Worm (Caenorhabditis elegans) whole organism, young adult: ENCODE data around the gene C24H12.4.
"Not testable (repeated sequence)": the region's sequence is repeated elsewhere in the genome, so short reads cannot be mapped to it uniquely, and the experiment has no call there.

Experiments
- C17E4.6 ChIP-seq: fragments of 200-800 bp; sonication (Bioruptor generic); IDR thresholded peaks from 2 replicates; pipeline ENCODE4 v1.3.6; 2022; ENCODE audit warnings: missing genetic modification reagents, missing genetic modification characterization, missing compliant biosample characterization
- D2030.7 ChIP-seq: fragments of 200-800 bp; sonication (Bioruptor generic); IDR thresholded peaks from 2 replicates; pipeline ENCODE4 v1.3.6; 2022; ENCODE audit warnings: missing genetic modification reagents, missing genetic modification characterization, missing compliant biosample characterization
- F33H1.4 ChIP-seq: fragments of 200-800 bp; sonication (Bioruptor generic); IDR thresholded peaks from 2 replicates; pipeline ENCODE4 v1.3.6; 2022; ENCODE audit warnings: missing genetic modification reagents, missing genetic modification characterization, missing compliant biosample characterization
- F39B2.1 ChIP-seq: fragments of 200-800 bp; sonication (Bioruptor generic); IDR thresholded peaks from 2 replicates; pipeline ENCODE4 v1.3.6; 2022; ENCODE audit warnings: missing genetic modification reagents, missing genetic modification characterization, missing compliant biosample characterization
- F52B5.7 ChIP-seq: sonication (generic microtip); optimal IDR thresholded peaks from 2 replicates; lab custom pipeline; 2016; ENCODE audit warnings: mild to moderate bottlenecking, missing genetic modification characterization, missing compliant biosample characterization
- Y53G8AR.9 ChIP-seq: fragments of 200-800 bp; sonication (Bioruptor generic); conservative IDR thresholded peaks from 2 replicates; pipeline ENCODE4 v1.3.6; 2022; ENCODE audit warnings: missing genetic modification reagents, missing genetic modification characterization, missing compliant biosample characterization
- Y56A3A.18 ChIP-seq: fragments of 200-800 bp; sonication (Bioruptor generic); IDR thresholded peaks from 2 replicates; pipeline ENCODE4 v1.3.6; 2022; ENCODE audit warnings: missing genetic modification reagents, missing genetic modification characterization, missing compliant biosample characterization
- Y79H2A.3 ChIP-seq: fragments of 200-800 bp; sonication (Bioruptor generic); conservative IDR thresholded peaks from 2 replicates; pipeline ENCODE4 v1.3.6; 2022; ENCODE audit warnings: missing genetic modification reagents, missing genetic modification characterization, missing compliant biosample characterization
- ZK185.1 ChIP-seq: sonication (generic microtip); optimal IDR thresholded peaks from 2 replicates; lab custom pipeline; 2016; ENCODE audit warnings: mild to moderate bottlenecking, missing genetic modification characterization, missing compliant biosample characterization; ENCODE audit not compliant: poor library complexity, severe bottlenecking
- ama-1 ChIP-seq, 3 experiments: fragments of 150-350 bp in 1 of 3; sonication (generic microtip) in 2 of 3; optimal IDR thresholded peaks; 2 replicates each; lab custom pipeline; 2014 to 2018; ENCODE audit warnings: missing biosample characterization in 2 of 3, missing genetic modification characterization in 2 of 3, missing genetic modification reagents in 2 of 3
- atf-7 ChIP-seq: sonication (generic microtip); optimal IDR thresholded peaks from 2 replicates; lab custom pipeline; 2017; ENCODE audit warnings: mild to moderate bottlenecking, missing genetic modification characterization, missing compliant biosample characterization
- bed-1 ChIP-seq: fragments of 200-800 bp; sonication (Bioruptor generic); IDR thresholded peaks from 2 replicates; pipeline ENCODE4 v1.3.6; 2022; ENCODE audit warnings: missing genetic modification reagents, missing genetic modification characterization, missing compliant biosample characterization
- ceh-100 ChIP-seq: fragments of 200-800 bp; sonication (Bioruptor generic); IDR thresholded peaks from 2 replicates; pipeline ENCODE4 v1.3.6; 2022; ENCODE audit warnings: missing genetic modification reagents, missing genetic modification characterization, missing compliant biosample characterization
- ceh-27 ChIP-seq: fragments of 200-800 bp; sonication (Bioruptor generic); optimal IDR thresholded peaks from 2 replicates; lab custom pipeline; 2018; ENCODE audit warnings: mild to moderate bottlenecking, missing genetic modification characterization, moderate library complexity, missing compliant biosample characterization
- ceh-91 ChIP-seq: fragments of 200-800 bp; sonication (Bioruptor generic); IDR thresholded peaks from 2 replicates; pipeline ENCODE4 v1.3.6; 2022; ENCODE audit warnings: missing genetic modification reagents, missing genetic modification characterization, missing compliant biosample characterization
- dox-1 ChIP-seq: fragments of 200-800 bp; sonication (Bioruptor generic); IDR thresholded peaks from 2 replicates; pipeline ENCODE4 v1.3.6; 2022; ENCODE audit warnings: missing genetic modification reagents, missing genetic modification characterization, missing compliant biosample characterization
- efl-1 ChIP-seq: fragments of 150-350 bp; optimal IDR thresholded peaks from 2 replicates; lab custom pipeline; 2014; ENCODE audit warnings: missing biosample characterization, missing genetic modification reagents, missing genetic modification characterization
- egl-18 ChIP-seq: fragments of 200-800 bp; sonication (Bioruptor generic); IDR thresholded peaks from 2 replicates; pipeline ENCODE4 v1.3.6; 2022; ENCODE audit warnings: missing genetic modification reagents, missing genetic modification characterization, missing compliant biosample characterization
- egrh-3 ChIP-seq: fragments of 200-800 bp; sonication (Bioruptor generic); IDR thresholded peaks from 2 replicates; pipeline ENCODE4 v1.3.6; 2022; ENCODE audit warnings: missing genetic modification reagents, missing genetic modification characterization, missing compliant biosample characterization
- fkh-3 ChIP-seq: sonication (generic microtip); optimal IDR thresholded peaks from 2 replicates; lab custom pipeline; 2016; ENCODE audit warnings: mild to moderate bottlenecking, missing genetic modification characterization, missing compliant biosample characterization
- gei-17 ChIP-seq: fragments of 200-800 bp; sonication (Bioruptor generic); optimal IDR thresholded peaks from 2 replicates; lab custom pipeline; 2018; ENCODE audit warnings: mild to moderate bottlenecking, missing genetic modification characterization, missing compliant biosample characterization
- hmg-20 ChIP-seq: fragments of 200-800 bp; sonication (Bioruptor generic); IDR thresholded peaks from 2 replicates; pipeline ENCODE4 v1.3.6; 2022; ENCODE audit warnings: missing genetic modification reagents, missing genetic modification characterization, missing compliant biosample characterization
- hrde-1 ChIP-seq: sonication (generic microtip); optimal IDR thresholded peaks from 2 replicates; lab custom pipeline; 2016; ENCODE audit warnings: missing genetic modification characterization, mild to moderate bottlenecking, missing compliant biosample characterization, moderate library complexity, missing genotype, missing genetic modification reagents, borderline replicate concordance
- hsf-1 ChIP-seq: fragments of 200-800 bp; sonication (Bioruptor generic); IDR thresholded peaks from 2 replicates; pipeline ENCODE4 v1.3.6; 2022; ENCODE audit warnings: missing genetic modification reagents, missing genetic modification characterization, missing compliant biosample characterization
- lir-1 ChIP-seq: fragments of 200-800 bp; sonication (Bioruptor generic); conservative IDR thresholded peaks from 2 replicates; pipeline ENCODE4 v1.3.6; 2022; ENCODE audit warnings: missing genetic modification reagents, missing genetic modification characterization, missing compliant biosample characterization
- lsl-1 ChIP-seq: fragments of 200-800 bp; sonication (Bioruptor generic); optimal IDR thresholded peaks from 2 replicates; lab custom pipeline; 2018; ENCODE audit warnings: mild to moderate bottlenecking, missing genetic modification characterization, moderate library complexity, missing compliant biosample characterization
- madf-6 ChIP-seq: fragments of 200-800 bp; sonication (Bioruptor generic); IDR thresholded peaks from 2 replicates; pipeline ENCODE4 v1.3.6; 2022; ENCODE audit warnings: missing genetic modification reagents, missing genetic modification characterization, missing compliant biosample characterization
- madf-8 ChIP-seq: fragments of 200-800 bp; sonication (Bioruptor generic); conservative IDR thresholded peaks from 2 replicates; pipeline ENCODE4 v1.3.6; 2022; ENCODE audit warnings: missing genetic modification reagents, missing genetic modification characterization, missing compliant biosample characterization
- mel-28 ChIP-seq: sonication (generic microtip); optimal IDR thresholded peaks from 2 replicates; lab custom pipeline; 2016; ENCODE audit warnings: borderline replicate concordance, mild to moderate bottlenecking, missing genetic modification characterization, missing compliant biosample characterization
- nfya-2 ChIP-seq: fragments of 200-800 bp; sonication (Bioruptor generic); IDR thresholded peaks from 2 replicates; pipeline ENCODE4 v1.3.6; 2022; ENCODE audit warnings: missing genetic modification reagents, missing genetic modification characterization, missing compliant biosample characterization
- pbrm-1 ChIP-seq: fragments of 200-800 bp; sonication (Bioruptor generic); IDR thresholded peaks from 2 replicates; pipeline ENCODE4 v1.3.6; 2022; ENCODE audit warnings: missing genetic modification reagents, missing genetic modification characterization, missing compliant biosample characterization
- rpc-1 ChIP-seq, 2 experiments: fragments of 150-350 bp in 1 of 2; sonication (generic microtip) in 1 of 2; optimal IDR thresholded peaks; 2 replicates each; lab custom pipeline; 2014 to 2018; ENCODE audit warnings: missing biosample characterization in 1 of 2, missing genetic modification characterization in 1 of 2, missing genetic modification reagents in 1 of 2, missing genotype in 1 of 2
- sdz-38 ChIP-seq: sonication (generic microtip); optimal IDR thresholded peaks from 2 replicates; lab custom pipeline; 2016; ENCODE audit warnings: missing genotype, missing genetic modification characterization, missing compliant biosample characterization
- unc-62 ChIP-seq: fragments of 150-350 bp; optimal IDR thresholded peaks from 2 replicates; lab custom pipeline; 2014; ENCODE audit warnings: missing biosample characterization, missing genetic modification reagents, missing genetic modification characterization
- xnd-1 ChIP-seq: sonication (generic microtip); optimal IDR thresholded peaks from 2 replicates; lab custom pipeline; 2016; ENCODE audit warnings: missing genotype, missing genetic modification reagents, missing genetic modification characterization, missing compliant biosample characterization
- ztf-22 ChIP-seq: fragments of 200-800 bp; sonication (Bioruptor generic); optimal IDR thresholded peaks from 2 replicates; lab custom pipeline; 2018; ENCODE audit warnings: mild to moderate bottlenecking, missing genetic modification characterization, moderate library complexity, missing compliant biosample characterization
- ztf-25 ChIP-seq: fragments of 200-800 bp; sonication (Bioruptor generic); IDR thresholded peaks from 2 replicates; pipeline ENCODE4 v1.3.6; 2022; ENCODE audit warnings: missing genetic modification reagents, missing genetic modification characterization, missing compliant biosample characterization
- ztf-28 ChIP-seq: fragments of 200-800 bp; sonication (Bioruptor generic); IDR thresholded peaks from 2 replicates; pipeline ENCODE4 v1.3.6; 2022; ENCODE audit warnings: missing genetic modification reagents, missing genetic modification characterization, missing compliant biosample characterization
- ztf-6 ChIP-seq: fragments of 200-800 bp; sonication (Bioruptor generic); IDR thresholded peaks from 2 replicates; pipeline ENCODE4 v1.3.6; 2022; ENCODE audit warnings: missing genetic modification reagents, missing genetic modification characterization, missing compliant biosample characterization

C24H12.4 gene

DNA sequence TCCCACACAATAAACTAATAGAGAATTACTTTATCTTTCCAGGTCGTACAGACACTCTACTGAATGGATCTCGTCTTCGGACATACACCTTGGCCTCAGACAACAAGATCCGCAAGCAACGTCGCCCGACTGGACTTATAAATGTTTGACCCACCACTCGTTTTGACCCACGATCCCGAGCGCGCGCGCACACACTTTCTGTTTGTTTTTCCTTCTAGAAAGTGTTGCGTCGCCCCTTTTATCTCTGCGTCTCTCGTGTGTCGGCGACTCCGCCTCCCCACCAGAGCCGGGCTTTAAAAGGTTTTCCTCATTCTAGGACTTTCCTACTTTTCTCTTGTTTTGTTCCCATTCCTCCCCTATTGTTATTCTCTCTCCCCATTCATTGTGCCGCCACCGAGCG, 26.3 kb downstream of the C24H12.4 start:
- no peak; the same call in 1 of the 2 replicates for TF ChIP-seq madf-6 (GFP tag; lab: Robert Waterston, UW)
- no peak for TF ChIP-seq sdz-38 (tag; lab: Kevin White, UChicago)
- TF ChIP-seq nfya-2: no peak
- no peak for TF ChIP-seq Y56A3A.18 (GFP tag; lab: Robert Waterston, UW)
- TF ChIP-seq ztf-25: no peak
- no peak for TF ChIP-seq bed-1 (GFP tag; lab: Robert Waterston, UW)
- no peak for TF ChIP-seq ZK185.1 (tag; lab: Kevin White, UChicago)
- peak; percentile 87 for TF ChIP-seq hsf-1
- no peak for TF ChIP-seq pbrm-1
- TF ChIP-seq xnd-1 (tag; lab: Kevin White, UChicago): peak; percentile 58
- no peak for TF ChIP-seq F52B5.7 (tag; lab: Kevin White, UChicago)
- peak; percentile 57; the same call in 1 of the 2 replicates for TF ChIP-seq madf-8
- no peak for TF ChIP-seq lir-1 (GFP tag; lab: Robert Waterston, UW)
- no peak for TF ChIP-seq egl-18 (GFP tag; lab: Robert Waterston, UW)
- TF ChIP-seq efl-1 (GFP tag; lab: Kevin White, UChicago): peak; percentile 8
- TF ChIP-seq Y79H2A.3 (GFP tag; lab: Robert Waterston, UW): no peak
- TF ChIP-seq hrde-1 (tag; lab: Kevin White, UChicago): no peak
- TF ChIP-seq fkh-3: no peak
- TF ChIP-seq C17E4.6: no peak

DNA sequence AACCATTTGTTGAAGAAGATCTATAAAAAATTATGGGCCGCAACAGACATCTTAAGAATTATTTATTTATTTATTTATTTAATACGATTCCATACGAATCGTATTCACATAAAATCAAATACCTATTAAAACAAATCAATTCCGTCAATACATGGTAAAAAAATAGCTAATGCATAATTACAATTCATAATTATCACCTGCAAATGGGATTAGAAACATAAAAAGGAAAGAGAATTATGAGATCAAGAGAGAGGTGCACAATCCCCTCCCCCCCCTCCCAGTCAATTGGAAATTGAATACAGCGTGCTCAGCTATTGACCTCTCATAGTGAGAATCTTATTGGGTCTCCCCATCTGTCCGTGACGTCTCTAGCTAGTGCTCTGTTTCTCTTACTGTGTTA, 30.1 kb downstream of the C24H12.4 start, which contains the start of gene C24H12.1:
C24H12.1 (plus strand) TSS at position 301 of the 400 bp plus-strand sequence.
- not testable (repeated sequence) for TF ChIP-seq hmg-20; Y53G8AR.9; rpc-1 (optimal IDR thresholded peaks at IDR 0.05; lab: Kevin White, UChicago); rpc-1 (tag; optimal IDR thresholded peaks at IDR 0.05; lab: Kevin White, UChicago)

DNA sequence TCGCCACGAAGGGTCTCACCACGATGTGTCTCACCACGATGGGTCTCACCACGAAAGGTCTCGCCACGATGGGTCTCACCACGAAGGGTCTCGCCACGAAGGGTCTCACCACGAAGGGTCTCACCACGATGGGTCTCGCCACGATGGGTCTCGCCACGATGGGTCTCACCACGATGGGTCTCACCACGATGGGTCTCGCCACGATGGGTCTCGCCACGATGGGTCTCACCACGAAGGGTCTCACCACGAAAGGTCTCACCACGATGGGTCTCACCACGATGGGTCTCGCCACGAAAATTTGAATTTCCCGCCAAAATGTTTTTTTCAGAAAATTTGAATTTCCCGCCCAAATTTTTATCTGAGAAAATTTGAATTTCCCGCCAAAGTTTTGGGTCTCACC, 41.1 kb downstream of the C24H12.4 start:
- TF ChIP-seq egrh-3 (peak; percentile 54; the same call in 1 of the 2 replicates), F33H1.4 (peak; percentile 64)
- TF ChIP-seq, all 124 proteins: peak for 2; not testable (repeated sequence) for 122

DNA sequence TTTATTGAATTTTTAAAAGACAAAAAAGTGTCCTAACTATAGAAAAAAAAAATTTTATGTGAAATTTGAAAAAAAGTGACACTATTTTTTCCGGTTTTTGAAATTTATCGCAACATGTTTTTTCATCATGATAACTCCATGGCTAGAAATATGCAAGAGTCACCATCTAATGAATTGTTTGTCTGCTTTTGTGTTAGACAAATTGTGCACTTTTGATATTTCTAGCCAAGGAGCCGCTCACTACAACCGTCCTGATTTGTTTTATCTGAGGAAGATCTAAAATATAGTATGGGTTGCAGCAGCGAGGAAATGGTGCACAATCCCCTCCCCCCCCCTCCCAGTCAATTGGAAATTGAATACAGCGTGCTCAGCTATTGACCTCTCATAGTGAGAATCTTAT, 43.6 kb downstream of the C24H12.4 start, which contains the start of gene W10D9.1:
W10D9.1 (plus strand) TSS at position 301 of the 400 bp plus-strand sequence.
- TF ChIP-seq ZK185.1 (tag; lab: Kevin White, UChicago); ama-1 (optimal IDR thresholded peaks at IDR 0.05; lab: Kevin White, UChicago); ama-1 (GFP tag; optimal IDR thresholded peaks at IDR 0.05; lab: Kevin White, UChicago); lsl-1 (GFP tag; lab: Kevin White, UChicago): not testable (repeated sequence)

DNA sequence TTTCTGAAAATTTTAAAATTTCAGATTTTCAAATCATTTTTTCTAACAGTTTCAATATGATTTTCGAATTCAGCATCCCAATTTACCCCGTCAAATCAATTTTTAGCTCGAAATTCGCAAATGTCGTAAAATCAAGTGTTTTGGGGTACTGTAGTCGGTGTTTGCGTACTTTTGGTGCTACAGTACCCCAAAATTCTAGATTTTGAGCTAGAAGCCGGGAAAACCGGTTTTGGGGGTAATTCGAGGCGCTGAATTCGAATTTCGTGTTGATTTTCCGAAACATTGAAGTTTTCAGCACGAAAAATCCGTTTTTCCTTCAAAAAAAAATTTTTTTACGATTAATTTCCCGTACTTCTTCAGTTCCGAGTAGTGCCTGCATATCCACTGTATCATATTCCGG, 45.3 kb downstream of the C24H12.4 start:
- no peak for TF ChIP-seq ceh-91 (GFP tag; lab: Robert Waterston, UW)
- TF ChIP-seq ztf-22 (GFP tag; lab: Kevin White, UChicago): no peak
- TF ChIP-seq lsl-1 (GFP tag; lab: Kevin White, UChicago): peak; percentile 0

DNA sequence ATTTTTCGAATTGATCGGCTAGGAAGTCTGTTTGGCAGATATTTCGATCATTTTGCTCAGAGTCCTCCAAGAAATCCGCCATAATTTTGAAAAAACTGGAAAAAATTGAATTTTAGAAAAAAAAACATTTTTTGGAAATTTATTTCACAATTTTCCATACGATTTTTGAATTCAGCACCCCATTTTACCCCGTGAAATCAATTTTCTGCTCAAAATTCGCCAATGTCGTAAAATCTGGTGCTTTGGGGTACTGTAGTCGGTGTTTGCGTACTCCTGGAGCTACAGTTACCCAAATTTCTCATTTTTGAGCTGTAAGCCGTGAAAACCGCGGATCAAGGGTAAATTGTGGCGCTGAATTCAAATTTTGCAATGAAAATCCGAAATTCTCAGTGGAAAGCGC, 46.8 kb downstream of the C24H12.4 start, which contains the start of gene gvd-1:
gvd-1 (minus strand) TSS at position 101 of the 400 bp plus-strand sequence.
- TF ChIP-seq F39B2.1 (GFP tag; lab: Robert Waterston, UW) (no peak), ztf-6 (GFP tag; lab: Robert Waterston, UW) (no peak), unc-62 (GFP tag; lab: Kevin White, UChicago) (no peak), D2030.7 (GFP tag; lab: Robert Waterston, UW) (no peak), ztf-28 (GFP tag; lab: Robert Waterston, UW) (no peak), ceh-27 (GFP tag; lab: Kevin White, UChicago) (no peak), ceh-100 (GFP tag; lab: Robert Waterston, UW) (no peak), bed-1 (GFP tag; lab: Robert Waterston, UW) (no peak), atf-7 (no peak), dox-1 (GFP tag; lab: Robert Waterston, UW) (no peak), mel-28 (no peak), gei-17 (GFP tag; lab: Kevin White, UChicago) (no peak)
